Worm (Caenorhabditis elegans) whole organism, mixed stage, embryonic: ENCODE results near the gene copz-1.

Source experiments
- nhr-28 ChIP-seq: fragments of 150-350 bp; optimal IDR thresholded peaks from 2 replicates; lab custom pipeline; 2014; ENCODE audit warnings: missing biosample characterization, missing genetic modification characterization
- ztf-11 ChIP-seq: fragments of 150-350 bp; optimal IDR thresholded peaks from 2 replicates; lab custom pipeline; 2014; ENCODE audit warnings: missing biosample characterization, missing genetic modification characterization

- TF ChIP-seq ztf-11 (tag; lab: Kevin White, UChicago) = no peak
- TF ChIP-seq nhr-28 = no peak
Measured at ce11 chrII:10862749-10863656, 9.7 kb upstream of the copz-1 start.
